Worm (Caenorhabditis elegans) whole organism, mixed stage, embryonic: ENCODE results near the gene npax-2.

Source experiments
- M03D4.4 ChIP-seq: sonication (generic microtip); optimal IDR thresholded peaks from 2 replicates; lab custom pipeline; 2017; ENCODE audit warnings: mild to moderate bottlenecking, missing genetic modification characterization, missing compliant biosample characterization
- bed-3 ChIP-seq: fragments of 200-800 bp; sonication (Bioruptor generic); optimal IDR thresholded peaks from 3 replicates; lab custom pipeline; 2018; ENCODE audit warnings: mild to moderate bottlenecking, missing genetic modification characterization, moderate library complexity, missing compliant biosample characterization
- ceh-39 ChIP-seq: fragments of 150-350 bp; optimal IDR thresholded peaks from 2 replicates; lab custom pipeline; 2014; ENCODE audit warnings: missing biosample characterization, missing genetic modification characterization
- ceh-43 ChIP-seq: fragments of 200-800 bp; sonication (Bioruptor generic); optimal IDR thresholded peaks from 2 replicates; lab custom pipeline; 2018; ENCODE audit warnings: mild to moderate bottlenecking, missing genetic modification characterization, moderate library complexity, missing compliant biosample characterization
- ces-1 ChIP-seq: fragments of 150-350 bp; optimal IDR thresholded peaks from 2 replicates; lab custom pipeline; 2014; ENCODE audit warnings: missing biosample characterization, missing genetic modification reagents, missing genetic modification characterization
- cnd-1 ChIP-seq: fragments of 200-800 bp; sonication (Bioruptor generic); optimal IDR thresholded peaks from 2 replicates; lab custom pipeline; 2018; ENCODE audit warnings: mild to moderate bottlenecking, missing genetic modification characterization, missing compliant biosample characterization
- elt-3 ChIP-seq: fragments of 150-350 bp; optimal IDR thresholded peaks from 2 replicates; lab custom pipeline; 2014; ENCODE audit warnings: missing biosample characterization, missing genetic modification characterization
- flh-1 ChIP-seq: fragments of 200-800 bp; sonication (Bioruptor generic); optimal IDR thresholded peaks from 2 replicates; lab custom pipeline; 2018; ENCODE audit warnings: mild to moderate bottlenecking, missing genetic modification characterization, moderate library complexity, missing compliant biosample characterization
- hlh-1 ChIP-seq: fragments of 150-350 bp; optimal IDR thresholded peaks from 2 replicates; lab custom pipeline; 2014; ENCODE audit warnings: missing biosample characterization, missing genetic modification reagents, missing genetic modification characterization
- lin-32 ChIP-seq: fragments of 200-800 bp; sonication (Bioruptor generic); optimal IDR thresholded peaks from 2 replicates; lab custom pipeline; 2018; ENCODE audit warnings: mild to moderate bottlenecking, missing genetic modification characterization, missing compliant biosample characterization
- lsy-2 ChIP-seq: fragments of 150-350 bp; optimal IDR thresholded peaks from 2 replicates; lab custom pipeline; 2014; ENCODE audit warnings: missing biosample characterization, missing genetic modification characterization
- mep-1 ChIP-seq: fragments of 150-350 bp; optimal IDR thresholded peaks from 2 replicates; lab custom pipeline; 2017; ENCODE audit warnings: missing biosample characterization, missing genetic modification reagents, missing genetic modification characterization, inconsistent platforms
- nhr-28 ChIP-seq: fragments of 150-350 bp; optimal IDR thresholded peaks from 2 replicates; lab custom pipeline; 2014; ENCODE audit warnings: missing biosample characterization, missing genetic modification characterization
- unc-120 ChIP-seq: sonication (generic microtip); optimal IDR thresholded peaks from 2 replicates; lab custom pipeline; 2017; ENCODE audit warnings: missing genetic modification characterization, missing compliant biosample characterization; ENCODE audit not compliant: poor library complexity, severe bottlenecking
- ztf-11 ChIP-seq: fragments of 150-350 bp; optimal IDR thresholded peaks from 2 replicates; lab custom pipeline; 2014; ENCODE audit warnings: missing biosample characterization, missing genetic modification characterization

The npax-2 gene

ce11 chrX:2110603-2111327 lies 39.1 kb downstream of the npax-2 start:
- TF ChIP-seq M03D4.4 (tag; lab: Kevin White, UChicago) (no peak), ceh-39 (tag; lab: Kevin White, UChicago) (no peak)

ce11 chrX:2108682-2109081 lies 41.2 kb downstream of the npax-2 start, which contains the start of gene F53B1.2:
F53B1.2 (plus strand) TSS chrX:2108982.
- TF ChIP-seq unc-120 = no peak
- no peak for TF ChIP-seq lin-32 (GFP tag; lab: Kevin White, UChicago)
- no peak for TF ChIP-seq ces-1
- no peak for TF ChIP-seq mep-1 (tag; lab: Kevin White, UChicago)
- TF ChIP-seq lsy-2 = no peak
- TF ChIP-seq ztf-11 (tag; lab: Kevin White, UChicago) = no peak
- no peak for TF ChIP-seq flh-1 (GFP tag; lab: Kevin White, UChicago)
- TF ChIP-seq elt-3 (tag; lab: Kevin White, UChicago) = no peak
- TF ChIP-seq nhr-28 = no peak

ce11 chrX:2108182-2108581 lies 41.7 kb downstream of the npax-2 start:
- no peak for TF ChIP-seq hlh-1 (tag; lab: Kevin White, UChicago)
- no peak for TF ChIP-seq ceh-43 (GFP tag; lab: Kevin White, UChicago)

- no peak for TF ChIP-seq bed-3 (GFP tag; lab: Kevin White, UChicago)
These were observed 42.5 kb downstream of the npax-2 start for ce11 chrX:2107414-2107813.

- TF ChIP-seq ceh-43 (GFP tag; lab: Kevin White, UChicago) (no peak), ceh-39 (tag; lab: Kevin White, UChicago) (no peak), flh-1 (GFP tag; lab: Kevin White, UChicago) (no peak)
These were observed 44.6 kb downstream of the npax-2 start, which contains the start of gene F53B1.3 for ce11 chrX:2105310-2105709. F53B1.3 (plus strand) TSS chrX:2105610.

ce11 chrX:2099002-2099401 lies 50.9 kb downstream of the npax-2 start:
- TF ChIP-seq bed-3 (GFP tag; lab: Kevin White, UChicago) (no peak), cnd-1 (tag; lab: Kevin White, UChicago) (no peak), mep-1 (tag; lab: Kevin White, UChicago) (no peak), ceh-39 (tag; lab: Kevin White, UChicago) (no peak)
